Fruit fly (Drosophila melanogaster): Measurements from ENCODE around the gene Fmr1.

The Fmr1 gene

DNA sequence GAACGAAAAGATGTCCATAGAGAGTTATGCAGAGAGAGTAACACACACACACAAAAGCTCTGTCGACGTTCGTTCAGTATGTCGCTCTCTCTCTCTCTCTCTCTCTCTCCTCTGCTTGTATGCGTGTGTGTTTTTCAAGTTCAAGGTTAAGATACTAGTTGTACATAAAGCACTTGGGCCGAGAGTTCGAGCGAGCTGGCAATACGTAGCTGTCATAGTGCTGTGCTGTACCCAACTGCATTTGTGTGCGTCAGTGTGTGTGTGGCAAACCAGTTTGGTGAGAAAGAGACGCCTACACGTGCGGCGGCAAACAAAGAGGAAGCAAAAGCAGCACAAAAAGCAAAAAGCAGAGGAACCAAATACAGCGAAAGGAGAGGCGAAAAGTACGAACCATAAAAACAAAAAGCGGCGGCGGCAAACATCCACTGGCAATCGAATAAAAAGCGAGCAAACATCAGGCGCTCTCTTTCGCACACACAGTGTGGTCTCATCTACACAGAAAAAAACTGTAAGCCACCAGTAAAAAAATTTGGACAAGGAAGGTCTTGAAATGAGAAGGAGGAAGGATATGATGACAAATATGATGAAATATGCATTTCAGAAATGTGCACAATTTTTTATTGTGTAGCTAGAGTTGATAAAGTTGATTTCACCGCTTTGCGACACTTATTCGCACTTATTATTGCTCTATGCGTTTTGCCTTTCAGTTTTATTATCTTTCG, 22.6 kb downstream of the Fmr1 start:
- TF ChIP-seq CTCF (optimal IDR thresholded peaks at IDR 0.05) (no peak), CG8478 (optimal IDR thresholded peaks at IDR 0.05) (peak; percentile 41)

DNA sequence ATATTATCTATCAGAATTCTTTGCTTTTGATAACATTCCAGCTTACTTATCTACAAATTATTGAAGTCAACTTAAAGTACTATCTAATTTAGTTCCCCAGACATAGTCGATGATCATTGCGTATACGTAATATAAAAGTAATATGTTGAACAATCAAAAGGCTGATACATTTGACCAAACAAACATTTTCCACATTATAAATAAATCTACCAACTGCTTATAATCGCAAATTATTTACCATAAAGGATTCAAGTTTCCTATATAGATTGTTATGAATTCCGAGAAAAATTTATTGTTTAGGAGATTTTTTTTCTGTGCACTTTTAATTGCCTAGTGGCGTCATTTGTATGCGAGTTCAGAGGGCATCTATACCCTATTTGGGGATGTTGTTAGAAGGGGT, 23.2 kb downstream of the Fmr1 start:
- TF ChIP-seq CG8478 (optimal IDR thresholded peaks at IDR 0.05): no peak
- no peak for TF ChIP-seq CTCF (optimal IDR thresholded peaks at IDR 0.05)

- TF ChIP-seq CG8478 (optimal IDR thresholded peaks at IDR 0.05): no peak
- no peak for TF ChIP-seq CTCF (optimal IDR thresholded peaks at IDR 0.05)
These were observed 23.7 kb downstream of the Fmr1 start for dm6 chr3R:10086222-10086621.

DNA sequence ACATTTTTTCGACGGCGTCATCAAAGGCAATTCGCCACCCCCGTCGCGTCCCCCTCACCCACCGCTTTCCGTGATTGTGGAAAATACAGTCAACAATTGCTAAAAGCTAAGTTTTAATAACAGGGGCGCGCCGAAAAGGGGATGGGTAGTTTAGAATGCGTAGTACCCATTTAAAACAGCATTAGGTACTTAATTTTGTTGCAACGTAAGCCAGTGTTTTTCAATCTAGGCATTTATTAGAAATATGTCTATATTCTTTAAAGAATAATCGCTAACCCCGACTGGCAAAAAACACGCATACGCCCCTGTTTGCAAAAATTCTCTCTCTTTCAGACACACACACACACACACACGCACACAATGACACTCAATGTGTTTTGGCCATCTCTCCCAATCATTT, 25.0 kb downstream of the Fmr1 start:
- no peak for TF ChIP-seq CTCF (optimal IDR thresholded peaks at IDR 0.05)
- TF ChIP-seq CG8478 (optimal IDR thresholded peaks at IDR 0.05): no peak

DNA sequence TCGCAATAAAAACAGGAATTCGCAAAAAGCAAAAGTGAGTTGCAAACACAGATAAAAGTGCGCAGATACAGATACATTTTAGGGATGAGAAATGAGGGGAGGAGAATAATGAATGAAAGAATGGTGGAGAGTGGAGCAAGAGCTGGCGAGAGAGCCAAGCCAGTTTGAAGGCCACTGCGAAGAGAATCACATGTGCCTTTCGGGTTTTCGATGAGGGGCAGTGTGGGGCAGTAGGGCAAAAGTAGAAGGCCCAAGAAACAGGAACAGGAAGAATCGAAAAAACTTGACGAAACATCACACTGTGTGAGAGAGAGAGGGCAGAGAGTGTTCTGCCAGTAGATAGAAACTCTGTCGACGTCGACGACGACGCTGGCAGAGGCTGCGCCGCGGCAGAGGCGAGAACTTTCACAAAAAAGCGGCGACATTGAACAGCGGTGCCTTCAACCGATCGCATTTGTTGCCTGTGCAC, 25.7 kb downstream of the Fmr1 start:
- TF ChIP-seq CTCF (optimal IDR thresholded peaks at IDR 0.05) (no peak), CG8478 (optimal IDR thresholded peaks at IDR 0.05) (no peak)

- no peak for TF ChIP-seq CG8478 (optimal IDR thresholded peaks at IDR 0.05)
- TF ChIP-seq CTCF (optimal IDR thresholded peaks at IDR 0.05): no peak
These were observed 26.8 kb downstream of the Fmr1 start for dm6 chr3R:10083077-10083476.

DNA sequence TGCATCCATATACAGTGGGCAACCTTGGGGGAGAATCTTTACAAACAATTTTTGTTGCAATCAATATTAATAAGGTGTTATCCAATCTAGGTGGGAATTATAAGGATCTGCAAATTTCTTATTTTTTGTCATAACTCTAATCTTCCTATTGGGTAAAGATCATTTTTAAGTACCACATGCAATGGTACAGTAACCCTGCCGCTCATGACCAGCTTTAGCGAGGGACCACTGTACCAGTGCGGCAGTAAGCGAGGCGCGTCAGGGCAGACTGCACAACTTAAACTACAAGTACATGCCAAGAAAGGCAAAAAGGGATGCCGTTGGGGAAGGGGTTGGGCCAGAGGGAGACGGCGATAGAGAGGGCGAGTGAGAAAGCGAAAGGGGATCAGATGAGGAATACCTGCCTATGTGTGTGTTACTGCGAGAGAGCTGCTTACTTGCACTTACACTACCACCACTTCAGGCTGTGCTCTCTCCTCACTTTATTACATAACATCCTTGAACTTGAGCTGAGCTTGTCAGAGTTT, 27.3 kb downstream of the Fmr1 start:
- TF ChIP-seq CG8478 (optimal IDR thresholded peaks at IDR 0.05) (no peak), CTCF (optimal IDR thresholded peaks at IDR 0.05) (no peak)

- TF ChIP-seq CG8478 (optimal IDR thresholded peaks at IDR 0.05) (no peak), CTCF (optimal IDR thresholded peaks at IDR 0.05) (no peak)
These were observed 28.3 kb downstream of the Fmr1 start for dm6 chr3R:10081469-10082111.

DNA sequence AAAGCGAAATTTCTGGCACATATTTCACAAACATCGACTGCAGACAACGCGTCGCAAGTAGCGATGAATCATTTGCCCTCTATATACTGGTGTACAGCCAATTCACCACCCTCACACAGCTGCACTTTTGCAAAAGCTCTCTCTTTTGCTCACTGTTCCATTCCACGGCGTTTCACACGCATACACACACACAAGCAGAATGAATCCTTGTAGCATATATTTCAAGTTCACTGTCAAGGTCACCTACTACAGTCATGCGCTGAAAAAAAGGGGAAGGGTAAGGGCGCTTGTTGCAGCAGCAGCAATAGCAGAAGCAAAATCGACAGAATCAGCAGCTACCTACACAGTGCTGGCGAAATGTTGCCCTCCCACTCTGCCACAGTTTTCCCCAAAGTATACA, 29.2 kb downstream of the Fmr1 start:
- TF ChIP-seq CG8478 (optimal IDR thresholded peaks at IDR 0.05): no peak
- TF ChIP-seq CTCF (optimal IDR thresholded peaks at IDR 0.05): no peak

- TF ChIP-seq CTCF (optimal IDR thresholded peaks at IDR 0.05) (no peak), CG8478 (optimal IDR thresholded peaks at IDR 0.05) (no peak)
These were observed 30.5 kb downstream of the Fmr1 start for dm6 chr3R:10079267-10079987.

- TF ChIP-seq CG8478 (optimal IDR thresholded peaks at IDR 0.05) (no peak), CTCF (optimal IDR thresholded peaks at IDR 0.05) (no peak)
These were observed 31.3 kb downstream of the Fmr1 start for dm6 chr3R:10078468-10079143.

DNA sequence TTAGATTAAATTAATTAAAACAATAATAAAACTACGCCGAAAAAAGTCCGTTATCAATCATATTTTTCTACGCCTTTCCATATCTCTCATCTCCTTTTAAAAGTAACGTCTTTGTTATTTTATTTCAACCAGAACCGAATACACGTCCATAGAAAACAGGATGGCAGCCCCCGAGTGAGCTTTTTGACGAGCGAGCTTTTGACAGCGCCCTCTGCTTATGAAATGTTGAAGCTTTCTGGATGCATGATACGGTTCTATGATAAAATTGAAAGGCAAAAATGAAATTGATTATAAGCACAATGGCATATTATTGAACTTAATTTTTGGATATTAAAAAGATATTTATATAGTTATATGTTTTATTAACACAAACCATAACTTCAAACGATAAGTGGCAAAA, 33.3 kb downstream of the Fmr1 start:
- TF ChIP-seq CTCF (optimal IDR thresholded peaks at IDR 0.05) (peak in 1 of 2 experiments; percentile 54), CG8478 (optimal IDR thresholded peaks at IDR 0.05) (no peak)

DNA sequence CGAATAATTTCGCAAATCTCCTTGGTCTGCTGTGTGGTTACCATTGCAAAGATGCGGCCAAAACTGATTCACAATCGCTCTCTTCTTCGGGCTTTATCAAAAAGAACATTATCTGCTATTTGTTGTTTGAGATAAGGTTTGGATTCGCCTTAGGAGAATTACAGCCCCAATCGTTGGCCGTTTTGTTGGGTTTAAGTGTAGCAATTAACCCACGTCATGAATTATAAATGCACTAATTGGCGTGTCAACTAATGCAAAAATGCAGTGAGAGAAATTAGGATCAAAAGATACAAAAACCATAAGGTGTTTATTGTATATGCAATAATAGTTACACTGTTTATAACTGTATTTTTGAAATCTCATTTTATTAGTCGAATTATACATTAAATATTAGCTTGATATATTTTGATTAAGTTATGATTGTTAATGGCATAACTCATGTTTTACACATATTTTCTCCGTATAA, 34.6 kb downstream of the Fmr1 start, which contains the start of gene Alp13:
TSS of gene Alp13 (minus strand) at position 51 of the 466 bp plus-strand sequence.
- no peak for TF ChIP-seq CG8478 (optimal IDR thresholded peaks at IDR 0.05)
- no peak for TF ChIP-seq CTCF (optimal IDR thresholded peaks at IDR 0.05)

- no peak for TF ChIP-seq CTCF (optimal IDR thresholded peaks at IDR 0.05)
- no peak for TF ChIP-seq CG8478 (optimal IDR thresholded peaks at IDR 0.05)
These were observed 39.1 kb downstream of the Fmr1 start, which contains the start of gene nerfin-2 for dm6 chr3R:10070817-10071216. Gene nerfin-2 (plus strand): TSS chr3R:10071117.

dm6 chr3R:10070195-10070594, 39.7 kb downstream of the Fmr1 start:
- TF ChIP-seq CG8478 (optimal IDR thresholded peaks at IDR 0.05): no peak
- no peak for TF ChIP-seq CTCF (optimal IDR thresholded peaks at IDR 0.05)
